Worm (Caenorhabditis elegans) whole organism, midembryonic: ENCODE measurements around the gene srj-45.

ENCODE experiments used
- T22C8.4 ChIP-seq: fragments of 200-800 bp; sonication (Bioruptor generic); IDR thresholded peaks from 2 replicates; pipeline ENCODE4 v1.3.6; 2022; ENCODE audit warnings: missing genetic modification characterization, missing compliant biosample characterization
- cog-1 ChIP-seq: sonication (generic microtip); optimal IDR thresholded peaks from 2 replicates; lab custom pipeline; 2016; ENCODE audit warnings: missing genetic modification characterization, missing compliant biosample characterization
- flt-1 ChIP-seq: fragments of 200-800 bp; sonication (Bioruptor generic); IDR thresholded peaks from 2 replicates; pipeline ENCODE4 v1.3.6; 2022; ENCODE audit warnings: missing genetic modification characterization, missing compliant biosample characterization
- klf-2 ChIP-seq: fragments of 200-800 bp; sonication (Bioruptor generic); conservative IDR thresholded peaks from 2 replicates; pipeline ENCODE4 v1.3.6; 2022; ENCODE audit warnings: missing genetic modification reagents, missing genetic modification characterization, missing compliant biosample characterization
- med-1 ChIP-seq: sonication (generic microtip); optimal IDR thresholded peaks from 2 replicates; lab custom pipeline; 2017; ENCODE audit warnings: missing genetic modification characterization, mild to moderate bottlenecking, missing compliant biosample characterization, antibody characterized with exemption, missing genetic modification reagents; ENCODE audit not compliant: insufficient read depth
- ref-1 ChIP-seq: fragments of 200-800 bp; sonication (Bioruptor generic); conservative IDR thresholded peaks from 2 replicates; pipeline ENCODE4 v1.3.6; 2022; ENCODE audit warnings: missing genetic modification reagents, missing genetic modification characterization, missing compliant biosample characterization
- tab-1 ChIP-seq: fragments of 200-800 bp; sonication (Bioruptor generic); IDR thresholded peaks from 2 replicates; pipeline ENCODE4 v1.3.6; 2022; ENCODE audit warnings: missing genetic modification characterization, missing compliant biosample characterization
- ztf-23 ChIP-seq: fragments of 200-800 bp; sonication (Bioruptor generic); IDR thresholded peaks from 2 replicates; pipeline ENCODE4 v1.3.6; 2022; ENCODE audit warnings: missing genetic modification reagents, missing genetic modification characterization, missing compliant biosample characterization
- ztf-29 ChIP-seq: fragments of 200-800 bp; sonication (Bioruptor generic); IDR thresholded peaks from 2 replicates; pipeline ENCODE4 v1.3.6; 2022; ENCODE audit warnings: missing genetic modification reagents, missing genetic modification characterization, missing compliant biosample characterization

Gene srj-45

ce11 chrV:2849071-2849470 is 12.7 kb upstream of the srj-45 start, which contains the start of gene ugt-53:
Gene ugt-53 (plus strand): TSS chrV:2849343.
- TF ChIP-seq klf-2 = no peak
- TF ChIP-seq T22C8.4 (GFP tag; lab: Robert Waterston, UW) = no peak
- TF ChIP-seq ztf-23 (GFP tag; lab: Robert Waterston, UW) = no peak
- TF ChIP-seq tab-1 (GFP tag; lab: Robert Waterston, UW) = no peak
- no peak for TF ChIP-seq ztf-29
- no peak for TF ChIP-seq ref-1
- no peak for TF ChIP-seq med-1 (GFP tag; lab: Kevin White, UChicago)
- TF ChIP-seq cog-1 = no peak
- no peak for TF ChIP-seq flt-1 (GFP tag; lab: Robert Waterston, UW)

- no peak for TF ChIP-seq ztf-29
- no peak for TF ChIP-seq cog-1
- TF ChIP-seq T22C8.4 (GFP tag; lab: Robert Waterston, UW) = no peak
- no peak for TF ChIP-seq ztf-23 (GFP tag; lab: Robert Waterston, UW)
- no peak for TF ChIP-seq med-1 (GFP tag; lab: Kevin White, UChicago)
- no peak for TF ChIP-seq flt-1 (GFP tag; lab: Robert Waterston, UW)
- TF ChIP-seq ref-1 = no peak
- no peak for TF ChIP-seq tab-1 (GFP tag; lab: Robert Waterston, UW)
- no peak for TF ChIP-seq klf-2
Observed at ce11 chrV:2848290-2848937, 12.0 kb upstream of the srj-45 start, which contains the start of gene srj-49. Gene srj-49 (minus strand): TSS chrV:2848340.

ce11 chrV:2845771-2846170 is 9.4 kb upstream of the srj-45 start, which contains the start of gene srj-44:
Gene srj-44 (minus strand): TSS chrV:2845871.
- TF ChIP-seq ztf-23 (GFP tag; lab: Robert Waterston, UW) (no peak), T22C8.4 (GFP tag; lab: Robert Waterston, UW) (no peak), med-1 (GFP tag; lab: Kevin White, UChicago) (no peak), ref-1 (no peak), ztf-29 (no peak), klf-2 (no peak), tab-1 (GFP tag; lab: Robert Waterston, UW) (no peak)

DNA sequence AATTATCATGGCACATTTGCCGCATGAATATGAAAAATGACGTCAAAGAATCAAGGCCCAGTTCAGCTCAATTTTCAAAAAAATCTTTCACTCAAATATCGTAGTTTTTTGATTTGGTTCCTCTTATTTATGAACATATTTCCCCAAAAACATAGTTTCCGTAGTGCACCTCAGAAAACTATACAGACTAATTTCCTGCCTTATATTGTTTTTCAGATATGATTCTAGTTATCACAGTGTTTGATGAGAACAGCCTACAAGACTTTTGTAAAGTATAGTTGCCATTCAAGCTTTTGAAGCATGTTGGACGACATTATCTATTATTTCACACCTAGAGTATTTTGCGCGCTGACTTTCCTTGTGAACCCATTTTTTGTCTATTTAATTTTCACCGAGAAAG is 3.7 kb downstream of the srj-45 start, which contains the start of gene srj-50:
Gene srj-50 (plus strand): TSS at position 301 of the 400 bp plus-strand sequence.
- TF ChIP-seq cog-1 (no peak), ztf-29 (no peak), klf-2 (no peak), tab-1 (GFP tag; lab: Robert Waterston, UW) (no peak), ztf-23 (GFP tag; lab: Robert Waterston, UW) (no peak), flt-1 (GFP tag; lab: Robert Waterston, UW) (no peak), med-1 (GFP tag; lab: Kevin White, UChicago) (no peak), ref-1 (no peak), T22C8.4 (GFP tag; lab: Robert Waterston, UW) (no peak)

ce11 chrV:2830817-2831216 is 5.6 kb downstream of the srj-45 start, which contains the start of gene srw-2:
Gene srw-2 (plus strand): TSS chrV:2830878.
- TF ChIP-seq med-1 (GFP tag; lab: Kevin White, UChicago) (no peak), ztf-23 (GFP tag; lab: Robert Waterston, UW) (no peak), klf-2 (no peak), tab-1 (GFP tag; lab: Robert Waterston, UW) (no peak), T22C8.4 (GFP tag; lab: Robert Waterston, UW) (no peak)

DNA sequence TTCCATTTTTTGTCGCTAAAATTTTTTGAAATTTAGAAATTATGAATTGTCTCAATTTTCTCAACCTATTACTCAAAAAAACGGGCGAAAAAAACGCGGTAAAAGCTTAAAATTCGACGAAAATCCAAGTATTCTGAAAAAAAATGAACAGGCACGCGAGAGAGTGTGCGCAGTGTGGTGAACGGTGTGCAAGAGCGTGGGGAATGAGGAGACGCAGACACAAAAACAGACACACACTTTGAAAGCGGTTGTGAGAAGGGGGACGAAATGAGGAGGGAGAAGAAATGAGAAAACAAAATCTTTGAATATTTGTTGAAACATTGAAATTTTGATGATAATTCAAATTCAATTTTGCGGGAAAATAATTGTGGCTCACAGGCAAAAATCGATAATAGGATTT is 9.6 kb downstream of the srj-45 start, which contains the start of gene T03D3.5:
Gene T03D3.5 (minus strand): TSS at position 21 of the 400 bp plus-strand sequence.
- no peak for TF ChIP-seq ref-1
- TF ChIP-seq tab-1 (GFP tag; lab: Robert Waterston, UW) = no peak
- no peak for TF ChIP-seq klf-2
- no peak for TF ChIP-seq cog-1
- TF ChIP-seq T22C8.4 (GFP tag; lab: Robert Waterston, UW) = no peak
- no peak for TF ChIP-seq flt-1 (GFP tag; lab: Robert Waterston, UW)
- TF ChIP-seq ztf-23 (GFP tag; lab: Robert Waterston, UW) = no peak
- no peak for TF ChIP-seq ztf-29
- no peak for TF ChIP-seq med-1 (GFP tag; lab: Kevin White, UChicago)

- 0 out of 2 replicates have a peak, but pooled peaks have one; percentile 16 for TF ChIP-seq ztf-29
- no peak for TF ChIP-seq tab-1 (GFP tag; lab: Robert Waterston, UW)
Observed at ce11 chrV:2825978-2826377, 10.4 kb downstream of the srj-45 start.

ce11 chrV:2821618-2822272 is 14.7 kb downstream of the srj-45 start, which contains the start of gene srh-36:
Gene srh-36 (minus strand): TSS chrV:2821668.
- no peak for TF ChIP-seq med-1 (GFP tag; lab: Kevin White, UChicago)
- TF ChIP-seq ztf-29 = no peak
- no peak for TF ChIP-seq flt-1 (GFP tag; lab: Robert Waterston, UW)
- no peak for TF ChIP-seq cog-1
- TF ChIP-seq tab-1 (GFP tag; lab: Robert Waterston, UW) = no peak
- no peak for TF ChIP-seq T22C8.4 (GFP tag; lab: Robert Waterston, UW)
- no peak for TF ChIP-seq klf-2

DNA sequence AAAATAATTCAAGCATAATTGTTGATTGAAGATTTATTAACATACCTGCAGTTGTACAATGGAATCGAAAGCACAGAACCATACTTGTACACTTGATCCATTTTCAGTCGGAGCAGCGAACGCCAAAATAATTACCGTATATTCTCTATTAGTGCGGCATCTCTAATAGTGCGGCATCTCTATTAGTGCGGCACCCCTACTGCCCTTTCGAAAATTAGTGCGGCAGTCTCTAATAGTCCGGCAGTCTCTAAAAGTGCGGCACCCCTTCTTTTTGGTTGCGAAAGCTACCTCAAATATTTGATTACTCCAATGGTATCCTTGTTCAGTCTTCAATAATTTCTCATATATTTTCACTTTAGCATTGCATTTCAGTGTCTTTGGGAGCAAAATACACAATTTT is 18.3 kb downstream of the srj-45 start, which contains the start of gene srt-34:
Gene srt-34 (minus strand): TSS at position 101 of the 400 bp plus-strand sequence.
- TF ChIP-seq klf-2 (no peak), ztf-23 (GFP tag; lab: Robert Waterston, UW) (no peak), med-1 (GFP tag; lab: Kevin White, UChicago) (no peak)

- TF ChIP-seq flt-1 (GFP tag; lab: Robert Waterston, UW) (no peak), tab-1 (GFP tag; lab: Robert Waterston, UW) (no peak), ztf-23 (GFP tag; lab: Robert Waterston, UW) (no peak), ref-1 (no peak), cog-1 (no peak), T22C8.4 (GFP tag; lab: Robert Waterston, UW) (no peak), klf-2 (no peak), med-1 (GFP tag; lab: Kevin White, UChicago) (no peak), ztf-29 (no peak)
Observed at ce11 chrV:2815956-2816355, 20.4 kb downstream of the srj-45 start, which contains the start of gene F54E2.5. Gene F54E2.5 (minus strand): TSS chrV:2816056.
